Fruit fly (Drosophila melanogaster) whole organism, wandering third instar larva: ENCODE data around the gene CG2247.

Source experiments
- HLH106 ChIP-seq: fragments of 200-800 bp; optimal IDR thresholded peaks from 3 replicates; lab custom pipeline; 2019; ENCODE audit warnings: missing biosample characterization, mild to moderate bottlenecking, missing genetic modification characterization, moderate library complexity
- Hnf4 ChIP-seq: fragments of 200-800 bp; sonication (Bioruptor generic); optimal IDR thresholded peaks from 2 replicates; lab custom pipeline; 2016; ENCODE audit warnings: missing biosample characterization, mild to moderate bottlenecking, missing genetic modification characterization
- h ChIP-seq: fragments of 200-800 bp; sonication (Bioruptor generic); optimal IDR thresholded peaks from 3 replicates; lab custom pipeline; 2016; ENCODE audit warnings: missing biosample characterization, mild to moderate bottlenecking, missing genetic modification characterization
- sage ChIP-seq: fragments of 200-800 bp; sonication (Bioruptor generic); optimal IDR thresholded peaks from 2 replicates; lab custom pipeline; 2016; ENCODE audit warnings: missing biosample characterization, mild to moderate bottlenecking, missing genetic modification characterization

DNA sequence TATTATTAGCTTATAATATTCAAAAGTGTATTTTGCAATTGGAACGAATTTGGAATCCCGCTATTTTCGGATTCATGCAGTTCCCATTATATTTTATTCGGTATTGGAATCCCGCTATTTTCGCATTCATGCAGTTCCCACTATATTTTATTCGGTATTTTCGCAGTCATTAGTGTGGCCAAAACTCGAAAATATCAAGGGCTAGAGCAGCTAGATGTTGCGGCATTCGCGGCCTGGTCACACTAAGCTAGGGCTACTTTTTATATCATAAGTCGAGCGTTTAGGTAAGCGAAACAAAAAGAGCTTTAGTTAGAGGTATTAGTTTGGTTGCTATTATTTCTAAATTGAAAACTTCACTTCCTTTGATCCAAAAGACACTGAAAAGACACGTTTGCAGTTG lies 32.6 kb downstream of the CG2247 start:
- TF ChIP-seq h (no peak), sage (GFP tag; lab: Kevin White, UChicago) (no peak), HLH106 (tag; lab: Kevin White, UChicago) (no peak), Hnf4 (GFP tag; lab: Kevin White, UChicago) (no peak)
